Worm (Caenorhabditis elegans) whole organism, young adult: ENCODE measurements around the gene dpf-1.

Source experiments
- B0035.1 ChIP-seq: sonication (generic microtip); optimal IDR thresholded peaks from 2 replicates; lab custom pipeline; 2016; ENCODE audit warnings: missing genetic modification characterization, mild to moderate bottlenecking, missing compliant biosample characterization, missing genotype, missing genetic modification reagents
- B0336.3 ChIP-seq: fragments of 200-800 bp; sonication (Bioruptor generic); IDR thresholded peaks from 2 replicates; pipeline ENCODE4 v1.3.6; 2022; ENCODE audit warnings: missing genetic modification characterization, missing compliant biosample characterization
- C17E4.6 ChIP-seq: fragments of 200-800 bp; sonication (Bioruptor generic); IDR thresholded peaks from 2 replicates; pipeline ENCODE4 v1.3.6; 2022; ENCODE audit warnings: missing genetic modification reagents, missing genetic modification characterization, missing compliant biosample characterization
- D2030.7 ChIP-seq: fragments of 200-800 bp; sonication (Bioruptor generic); IDR thresholded peaks from 2 replicates; pipeline ENCODE4 v1.3.6; 2022; ENCODE audit warnings: missing genetic modification reagents, missing genetic modification characterization, missing compliant biosample characterization
- F49E8.2 ChIP-seq: sonication (generic microtip); optimal IDR thresholded peaks from 3 replicates; lab custom pipeline; 2017; ENCODE audit warnings: missing genetic modification characterization, mild to moderate bottlenecking, missing compliant biosample characterization, antibody characterized with exemption, moderate library complexity; ENCODE audit not compliant: insufficient read depth
- F52B5.7 ChIP-seq: sonication (generic microtip); optimal IDR thresholded peaks from 2 replicates; lab custom pipeline; 2016; ENCODE audit warnings: mild to moderate bottlenecking, missing genetic modification characterization, missing compliant biosample characterization
- T07F8.4 ChIP-seq: sonication (generic microtip); optimal IDR thresholded peaks from 2 replicates; lab custom pipeline; 2016; ENCODE audit warnings: mild to moderate bottlenecking, missing genetic modification characterization, moderate library complexity, missing compliant biosample characterization
- T26A5.8 ChIP-seq: sonication (generic microtip); optimal IDR thresholded peaks from 2 replicates; lab custom pipeline; 2016; ENCODE audit warnings: missing genetic modification characterization, missing compliant biosample characterization
- Y53F4B.3 ChIP-seq: fragments of 200-800 bp; sonication (Bioruptor generic); IDR thresholded peaks from 2 replicates; pipeline ENCODE4 v1.3.6; 2022; ENCODE audit warnings: missing genetic modification reagents, missing genetic modification characterization, missing compliant biosample characterization
- akir-1 ChIP-seq: fragments of 200-800 bp; sonication (Bioruptor generic); optimal IDR thresholded peaks from 2 replicates; lab custom pipeline; 2018; ENCODE audit warnings: mild to moderate bottlenecking, missing genetic modification characterization, moderate library complexity, missing compliant biosample characterization
- aptf-2 ChIP-seq: fragments of 200-800 bp; sonication (Bioruptor generic); conservative IDR thresholded peaks from 2 replicates; pipeline ENCODE4 v1.3.6; 2022; ENCODE audit warnings: missing genetic modification reagents, missing genetic modification characterization, missing compliant biosample characterization
- aptf-3 ChIP-seq: fragments of 200-800 bp; sonication (Bioruptor generic); IDR thresholded peaks from 2 replicates; pipeline ENCODE4 v1.3.6; 2022; ENCODE audit warnings: missing genetic modification characterization, missing compliant biosample characterization
- atf-7 ChIP-seq: sonication (generic microtip); optimal IDR thresholded peaks from 2 replicates; lab custom pipeline; 2017; ENCODE audit warnings: mild to moderate bottlenecking, missing genetic modification characterization, missing compliant biosample characterization
- bed-2 ChIP-seq: fragments of 200-800 bp; sonication (Bioruptor generic); IDR thresholded peaks from 2 replicates; pipeline ENCODE4 v1.3.6; 2022; ENCODE audit warnings: missing genetic modification reagents, missing genetic modification characterization, missing compliant biosample characterization
- ccch-3 ChIP-seq: fragments of 200-800 bp; sonication (Bioruptor generic); optimal IDR thresholded peaks from 2 replicates; lab custom pipeline; 2018; ENCODE audit warnings: mild to moderate bottlenecking, missing genetic modification characterization, missing compliant biosample characterization
- cebp-1 ChIP-seq, 2 experiments: fragments of 200-800 bp in 1 of 2; sonication (Bioruptor generic) in 1 of 2; sonication (generic microtip) in 1 of 2; IDR thresholded peaks in 1 of 2; optimal IDR thresholded peaks in 1 of 2; 2 replicates each; pipeline versions ENCODE4 v1.3.6 to Lab custom; 2017 to 2022; ENCODE audit warnings: missing compliant biosample characterization in 2 of 2, missing genetic modification characterization in 2 of 2, mild to moderate bottlenecking in 1 of 2, missing genetic modification reagents in 1 of 2, moderate library complexity in 1 of 2
- ceh-27 ChIP-seq: fragments of 200-800 bp; sonication (Bioruptor generic); optimal IDR thresholded peaks from 2 replicates; lab custom pipeline; 2018; ENCODE audit warnings: mild to moderate bottlenecking, missing genetic modification characterization, moderate library complexity, missing compliant biosample characterization
- ceh-79 ChIP-seq: sonication (generic microtip); optimal IDR thresholded peaks from 2 replicates; lab custom pipeline; 2017; ENCODE audit warnings: mild to moderate bottlenecking, missing genetic modification characterization, missing compliant biosample characterization
- dox-1 ChIP-seq: fragments of 200-800 bp; sonication (Bioruptor generic); IDR thresholded peaks from 2 replicates; pipeline ENCODE4 v1.3.6; 2022; ENCODE audit warnings: missing genetic modification reagents, missing genetic modification characterization, missing compliant biosample characterization
- egl-18 ChIP-seq: fragments of 200-800 bp; sonication (Bioruptor generic); IDR thresholded peaks from 2 replicates; pipeline ENCODE4 v1.3.6; 2022; ENCODE audit warnings: missing genetic modification reagents, missing genetic modification characterization, missing compliant biosample characterization
- egrh-3 ChIP-seq: fragments of 200-800 bp; sonication (Bioruptor generic); IDR thresholded peaks from 2 replicates; pipeline ENCODE4 v1.3.6; 2022; ENCODE audit warnings: missing genetic modification reagents, missing genetic modification characterization, missing compliant biosample characterization
- gei-17 ChIP-seq: fragments of 200-800 bp; sonication (Bioruptor generic); optimal IDR thresholded peaks from 2 replicates; lab custom pipeline; 2018; ENCODE audit warnings: mild to moderate bottlenecking, missing genetic modification characterization, missing compliant biosample characterization
- hlh-12 ChIP-seq: sonication (generic microtip); optimal IDR thresholded peaks from 2 replicates; lab custom pipeline; 2016; ENCODE audit warnings: missing genetic modification characterization, missing compliant biosample characterization
- hmg-1.2 ChIP-seq: fragments of 200-800 bp; sonication (Bioruptor generic); IDR thresholded peaks from 2 replicates; pipeline ENCODE4 v1.3.6; 2022; ENCODE audit warnings: missing genetic modification reagents, missing genetic modification characterization, missing compliant biosample characterization
- hrde-1 ChIP-seq: sonication (generic microtip); optimal IDR thresholded peaks from 2 replicates; lab custom pipeline; 2016; ENCODE audit warnings: missing genetic modification characterization, mild to moderate bottlenecking, missing compliant biosample characterization, moderate library complexity, missing genotype, missing genetic modification reagents, borderline replicate concordance
- hsf-1 ChIP-seq: fragments of 200-800 bp; sonication (Bioruptor generic); IDR thresholded peaks from 2 replicates; pipeline ENCODE4 v1.3.6; 2022; ENCODE audit warnings: missing genetic modification reagents, missing genetic modification characterization, missing compliant biosample characterization
- lin-54 ChIP-seq: fragments of 200-800 bp; sonication (Bioruptor generic); optimal IDR thresholded peaks from 2 replicates; lab custom pipeline; 2018; ENCODE audit warnings: mild to moderate bottlenecking, missing genetic modification characterization, missing compliant biosample characterization
- madf-10 ChIP-seq: sonication (generic microtip); optimal IDR thresholded peaks from 2 replicates; lab custom pipeline; 2016; ENCODE audit warnings: mild to moderate bottlenecking, missing genetic modification characterization, missing compliant biosample characterization
- madf-3 ChIP-seq: fragments of 200-800 bp; sonication (Bioruptor generic); IDR thresholded peaks from 2 replicates; pipeline ENCODE4 v1.3.6; 2022; ENCODE audit warnings: missing genetic modification reagents, missing genetic modification characterization, missing compliant biosample characterization
- madf-6 ChIP-seq: fragments of 200-800 bp; sonication (Bioruptor generic); IDR thresholded peaks from 2 replicates; pipeline ENCODE4 v1.3.6; 2022; ENCODE audit warnings: missing genetic modification reagents, missing genetic modification characterization, missing compliant biosample characterization
- madf-8 ChIP-seq: fragments of 200-800 bp; sonication (Bioruptor generic); conservative IDR thresholded peaks from 2 replicates; pipeline ENCODE4 v1.3.6; 2022; ENCODE audit warnings: missing genetic modification reagents, missing genetic modification characterization, missing compliant biosample characterization
- mxl-1 ChIP-seq: sonication (generic microtip); optimal IDR thresholded peaks from 2 replicates; lab custom pipeline; 2016; ENCODE audit warnings: missing genetic modification characterization, missing compliant biosample characterization
- nhr-179 ChIP-seq: sonication (generic microtip); optimal IDR thresholded peaks from 2 replicates; lab custom pipeline; 2016; ENCODE audit warnings: mild to moderate bottlenecking, missing genetic modification characterization, missing compliant biosample characterization
- nhr-90 ChIP-seq: sonication (generic microtip); optimal IDR thresholded peaks from 2 replicates; lab custom pipeline; 2016; ENCODE audit warnings: missing genotype, mild to moderate bottlenecking, missing genetic modification characterization, missing compliant biosample characterization
- snpc-1.1 ChIP-seq: sonication (generic microtip); optimal IDR thresholded peaks from 2 replicates; lab custom pipeline; 2017; ENCODE audit warnings: missing genetic modification characterization, mild to moderate bottlenecking, missing compliant biosample characterization, antibody characterized with exemption, moderate library complexity, missing genotype, missing genetic modification reagents; ENCODE audit not compliant: insufficient read depth
- snpc-1.3 ChIP-seq: sonication (generic microtip); optimal IDR thresholded peaks from 2 replicates; lab custom pipeline; 2017; ENCODE audit warnings: missing genetic modification characterization, mild to moderate bottlenecking, missing compliant biosample characterization, antibody characterized with exemption, moderate library complexity, missing genotype, missing genetic modification reagents; ENCODE audit not compliant: insufficient read depth
- snpc-3.4 ChIP-seq: sonication (generic microtip); optimal IDR thresholded peaks from 2 replicates; lab custom pipeline; 2017; ENCODE audit warnings: missing genetic modification characterization, mild to moderate bottlenecking, missing compliant biosample characterization, antibody characterized with exemption, moderate library complexity, missing genotype, missing genetic modification reagents
- snpc-4 ChIP-seq, 5 experiments: fragments of 150-350 bp in 1 of 5; sonication (generic microtip) in 4 of 5; optimal IDR thresholded peaks; 2 replicates each; lab custom pipeline; 2014 to 2018; ENCODE audit warnings: missing genetic modification characterization in 5 of 5, missing biosample characterization in 3 of 5, antibody characterized with exemption in 2 of 5, mild to moderate bottlenecking in 2 of 5, missing compliant biosample characterization in 2 of 5, missing genotype in 2 of 5, moderate library complexity in 2 of 5, missing genetic modification reagents in 1 of 5
- tbp1 ChIP-seq: fragments of 200-800 bp; sonication (Bioruptor generic); optimal IDR thresholded peaks from 2 replicates; lab custom pipeline; 2018; ENCODE audit warnings: mild to moderate bottlenecking, missing genetic modification characterization, missing compliant biosample characterization
- tlf-1 ChIP-seq: fragments of 200-800 bp; sonication (Bioruptor generic); optimal IDR thresholded peaks from 2 replicates; lab custom pipeline; 2018; ENCODE audit warnings: mild to moderate bottlenecking, missing genetic modification characterization, missing compliant biosample characterization
- zfh-2 ChIP-seq: fragments of 200-800 bp; sonication (Bioruptor generic); conservative IDR thresholded peaks from 2 replicates; pipeline ENCODE4 v1.3.6; 2022; ENCODE audit warnings: missing genetic modification reagents, missing genetic modification characterization, missing compliant biosample characterization
- zim-3 ChIP-seq: sonication (generic microtip); optimal IDR thresholded peaks from 2 replicates; lab custom pipeline; 2017; ENCODE audit warnings: mild to moderate bottlenecking, missing genetic modification characterization, moderate library complexity, missing compliant biosample characterization
- ztf-18 ChIP-seq: sonication (generic microtip); optimal IDR thresholded peaks from 2 replicates; lab custom pipeline; 2016; ENCODE audit warnings: missing genotype, mild to moderate bottlenecking, missing genetic modification characterization, missing compliant biosample characterization
- ztf-22 ChIP-seq: fragments of 200-800 bp; sonication (Bioruptor generic); optimal IDR thresholded peaks from 2 replicates; lab custom pipeline; 2018; ENCODE audit warnings: mild to moderate bottlenecking, missing genetic modification characterization, moderate library complexity, missing compliant biosample characterization
- ztf-26 ChIP-seq: sonication (generic microtip); optimal IDR thresholded peaks from 2 replicates; lab custom pipeline; 2017; ENCODE audit warnings: missing genetic modification characterization, missing compliant biosample characterization
- ztf-3 ChIP-seq: fragments of 200-800 bp; sonication (Bioruptor generic); optimal IDR thresholded peaks from 2 replicates; lab custom pipeline; 2018; ENCODE audit warnings: mild to moderate bottlenecking, missing genetic modification characterization, missing compliant biosample characterization

Gene dpf-1

DNA sequence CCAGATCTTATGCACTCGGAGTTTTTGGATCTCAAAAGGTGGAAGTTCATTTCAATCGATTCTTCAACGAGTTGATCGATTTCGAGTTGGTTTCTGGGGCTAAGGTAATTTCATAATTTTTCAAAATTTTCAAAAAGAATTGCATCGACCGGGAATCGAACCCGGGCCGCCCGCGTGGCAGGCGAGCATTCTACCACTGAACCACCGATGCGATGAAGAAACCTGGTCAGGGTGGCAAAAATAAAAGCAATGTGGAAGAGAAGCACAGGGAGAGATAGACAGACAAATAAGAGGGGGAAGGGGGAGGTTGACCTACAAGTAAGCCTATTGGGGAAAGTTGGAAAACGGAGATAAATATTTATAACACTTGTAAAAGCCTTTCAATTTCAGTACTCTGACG is 33.9 kb downstream of the dpf-1 start (continued):
- TF ChIP-seq zfh-2 (GFP tag; lab: Robert Waterston, UW), result no peak; the same call in 1 of the 2 replicates
- no peak for TF ChIP-seq Y53F4B.3 (GFP tag; lab: Robert Waterston, UW)
- TF ChIP-seq T26A5.8 (tag; lab: Kevin White, UChicago), result no peak
- no peak for TF ChIP-seq snpc-3.4 (tag; lab: Kevin White, UChicago)
- no peak for TF ChIP-seq bed-2 (GFP tag; lab: Robert Waterston, UW)
- no peak for TF ChIP-seq aptf-2 (GFP tag; lab: Robert Waterston, UW)
- TF ChIP-seq madf-10, result no peak
- peak; percentile 46 for TF ChIP-seq ztf-18 (tag; lab: Kevin White, UChicago)
- peak; percentile 75 for TF ChIP-seq D2030.7 (GFP tag; lab: Robert Waterston, UW)
- peak; percentile 64 for TF ChIP-seq hmg-1.2 (GFP tag; lab: Robert Waterston, UW)
- TF ChIP-seq ztf-22, result no peak
- no peak for TF ChIP-seq egrh-3 (GFP tag; lab: Robert Waterston, UW)
- TF ChIP-seq cebp-1 (GFP tag; IDR thresholded peaks at IDR 0.05; lab: Robert Waterston, UW), result peak; percentile 44; the same call in 1 of the 2 replicates
- no peak for TF ChIP-seq cebp-1 (tag; optimal IDR thresholded peaks at IDR 0.05; lab: Kevin White, UChicago)
- TF ChIP-seq ceh-79 (tag; lab: Kevin White, UChicago), result no peak
- TF ChIP-seq tbp1, result peak; percentile 93
- no peak for TF ChIP-seq hlh-12 (tag; lab: Kevin White, UChicago)
- no peak for TF ChIP-seq aptf-3 (GFP tag; lab: Robert Waterston, UW)
- no peak for TF ChIP-seq F49E8.2 (tag; lab: Kevin White, UChicago)
- TF ChIP-seq egl-18 (GFP tag; lab: Robert Waterston, UW), result no peak
- no peak for TF ChIP-seq B0035.1
- no peak for TF ChIP-seq gei-17 (GFP tag; lab: Kevin White, UChicago)
- no peak for TF ChIP-seq T07F8.4 (tag; lab: Kevin White, UChicago)
- 0 out of 2 replicates have a peak, but pooled peaks have one; percentile 14 for TF ChIP-seq madf-3
- TF ChIP-seq ztf-26 (tag; lab: Kevin White, UChicago), result peak; percentile 22
- peak; percentile 57 for TF ChIP-seq lin-54 (GFP tag; lab: Kevin White, UChicago)
- no peak for TF ChIP-seq hrde-1
- TF ChIP-seq ztf-3 (GFP tag; lab: Kevin White, UChicago), result no peak
- peak; percentile 75 for TF ChIP-seq snpc-4 (GFP tag; optimal IDR thresholded peaks at IDR 0.05; lab: Kevin White, UChicago)
- TF ChIP-seq snpc-4 (tag; optimal IDR thresholded peaks at IDR 0.05; lab: Kevin White, UChicago), result peak in 3 of 4 experiments; percentile 34 to 73 (median 41)
- TF ChIP-seq hsf-1, result 0 out of 2 replicates have a peak, but pooled peaks have one; percentile 42
- no peak for TF ChIP-seq nhr-179 (tag; lab: Kevin White, UChicago)
- TF ChIP-seq nhr-90, result peak; percentile 38
- TF ChIP-seq snpc-1.3 (tag; lab: Kevin White, UChicago), result no peak
- TF ChIP-seq madf-6 (GFP tag; lab: Robert Waterston, UW), result no peak
- TF ChIP-seq mxl-1 (tag; lab: Kevin White, UChicago), result no peak
- peak; percentile 53 for TF ChIP-seq F52B5.7
- no peak for TF ChIP-seq akir-1 (GFP tag; lab: Kevin White, UChicago)
- TF ChIP-seq, all 124 proteins: peak for 39

DNA sequence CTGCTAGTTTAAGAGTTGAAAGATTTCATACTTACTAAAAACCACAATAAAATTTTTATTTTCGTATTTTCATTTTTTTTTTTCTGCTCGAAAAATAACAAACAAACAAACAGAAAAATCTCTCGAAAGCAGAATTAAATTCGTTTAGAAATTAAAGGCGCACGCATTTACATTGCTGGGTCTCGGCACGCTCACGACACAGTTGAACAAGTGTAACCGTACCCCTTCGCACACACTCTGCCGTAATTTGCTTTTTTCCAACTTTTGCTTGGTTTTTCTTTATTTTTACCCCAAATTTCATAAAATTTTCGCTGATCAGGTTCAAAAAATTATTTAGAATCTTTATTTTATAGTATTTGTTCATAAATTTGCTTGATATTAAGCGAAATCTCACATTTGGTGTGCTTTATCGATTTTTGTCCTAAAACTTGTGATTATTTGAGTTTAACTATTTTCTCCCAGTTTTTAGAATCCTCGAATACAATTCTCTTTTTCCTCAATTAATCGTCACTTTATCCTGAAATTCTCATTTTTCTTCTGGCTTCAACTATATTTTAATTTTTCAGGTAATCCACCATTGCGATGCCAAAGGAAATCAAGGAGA is 40.6 kb downstream of the dpf-1 start, which contains the start of gene rpl-38:
Gene rpl-38 (plus strand): TSS at position 554 of the 604 bp plus-strand sequence.
- TF ChIP-seq ceh-27 (GFP tag; lab: Kevin White, UChicago) (peak; percentile 62), madf-8 (GFP tag; lab: Robert Waterston, UW) (peak; percentile 49), tbp1 (peak; percentile 70), zim-3 (tag; lab: Kevin White, UChicago) (no peak), C17E4.6 (GFP tag; lab: Robert Waterston, UW) (0 out of 2 replicates have a peak, but pooled peaks have one; percentile 45), atf-7 (no peak), snpc-1.1 (tag; lab: Kevin White, UChicago) (peak; percentile 63), snpc-3.4 (tag; lab: Kevin White, UChicago) (peak; percentile 90), tlf-1 (GFP tag; lab: Kevin White, UChicago) (peak; percentile 63), dox-1 (GFP tag; lab: Robert Waterston, UW) (peak; percentile 66), lin-54 (GFP tag; lab: Kevin White, UChicago) (peak; percentile 76), egrh-3 (GFP tag; lab: Robert Waterston, UW) (no peak), B0336.3 (GFP tag; lab: Robert Waterston, UW) (peak; percentile 40; the same call in 1 of the 2 replicates), ccch-3 (no peak)
